Fruit fly (Drosophila melanogaster): ENCODE data around the gene CG2129.

CG2129 gene

dm6 chrX:8135420-8135874, 10.2 kb upstream of the CG2129 start, which contains the start of the genes cyr and CG2120:
Gene cyr, minus strand, starts transcription at chrX:8135713.
Gene CG2120, plus strand, starts transcription at chrX:8135824.
- no peak for TF ChIP-seq CG7101 (tag; optimal IDR thresholded peaks at IDR 0.05)

DNA sequence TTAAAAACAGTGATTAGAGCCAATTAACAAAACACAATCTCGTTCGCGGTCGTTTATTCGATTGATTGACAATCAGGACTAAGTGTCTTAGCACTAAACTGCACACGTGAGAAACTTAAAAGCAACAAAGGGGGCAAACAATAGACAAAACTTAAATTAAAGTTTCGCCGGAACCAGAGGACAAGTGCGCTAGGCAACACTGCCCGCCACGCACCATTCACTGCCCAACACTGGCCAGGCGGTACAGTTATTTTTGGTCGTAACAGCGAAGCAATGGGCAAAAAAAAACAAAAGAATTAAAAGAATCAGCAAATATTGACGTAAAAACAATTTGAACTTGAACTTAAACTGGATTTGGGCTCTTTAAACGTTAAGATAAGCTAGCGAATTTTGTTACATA, 8.4 kb upstream of the CG2129 start:
- no peak for TF ChIP-seq CG11617 (GFP tag; optimal IDR thresholded peaks at IDR 0.05)
- no peak for TF ChIP-seq CG12768 (GFP tag; optimal IDR thresholded peaks at IDR 0.05)
- TF ChIP-seq CG33017 (tag; optimal IDR thresholded peaks at IDR 0.05), result no peak
- no peak for TF ChIP-seq CG5204 (GFP tag; optimal IDR thresholded peaks at IDR 0.05)
- TF ChIP-seq Clk (GFP tag; optimal IDR thresholded peaks at IDR 0.05), result no peak
- no peak for TF ChIP-seq cnc (optimal IDR thresholded peaks at IDR 0.05)

- TF ChIP-seq CG7101 (tag; optimal IDR thresholded peaks at IDR 0.05) (no peak), CG11617 (GFP tag; optimal IDR thresholded peaks at IDR 0.05) (no peak), CG5204 (GFP tag; optimal IDR thresholded peaks at IDR 0.05) (no peak), cnc (optimal IDR thresholded peaks at IDR 0.05) (no peak), Hr96 (GFP tag; optimal IDR thresholded peaks at IDR 0.05) (no peak), Clk (GFP tag; optimal IDR thresholded peaks at IDR 0.05) (no peak), ovo (GFP tag; optimal IDR thresholded peaks at IDR 0.05) (no peak), kay (GFP tag; ENCODE audit: borderline replicate concordance) (no peak), cic (GFP tag; optimal IDR thresholded peaks at IDR 0.05) (no peak), tj (GFP tag; optimal IDR thresholded peaks at IDR 0.05) (no peak), CG7045 (GFP tag; optimal IDR thresholded peaks at IDR 0.05) (no peak), Mnt (GFP tag; optimal IDR thresholded peaks at IDR 0.05) (no peak), Crg-1 (GFP tag; optimal IDR thresholded peaks at IDR 0.05) (no peak), bab1 (GFP tag; optimal IDR thresholded peaks at IDR 0.05) (no peak), CG1620 (GFP tag; optimal IDR thresholded peaks at IDR 0.05) (no peak)
These were observed 4.9 kb upstream of the CG2129 start for dm6 chrX:8140707-8141106.

DNA sequence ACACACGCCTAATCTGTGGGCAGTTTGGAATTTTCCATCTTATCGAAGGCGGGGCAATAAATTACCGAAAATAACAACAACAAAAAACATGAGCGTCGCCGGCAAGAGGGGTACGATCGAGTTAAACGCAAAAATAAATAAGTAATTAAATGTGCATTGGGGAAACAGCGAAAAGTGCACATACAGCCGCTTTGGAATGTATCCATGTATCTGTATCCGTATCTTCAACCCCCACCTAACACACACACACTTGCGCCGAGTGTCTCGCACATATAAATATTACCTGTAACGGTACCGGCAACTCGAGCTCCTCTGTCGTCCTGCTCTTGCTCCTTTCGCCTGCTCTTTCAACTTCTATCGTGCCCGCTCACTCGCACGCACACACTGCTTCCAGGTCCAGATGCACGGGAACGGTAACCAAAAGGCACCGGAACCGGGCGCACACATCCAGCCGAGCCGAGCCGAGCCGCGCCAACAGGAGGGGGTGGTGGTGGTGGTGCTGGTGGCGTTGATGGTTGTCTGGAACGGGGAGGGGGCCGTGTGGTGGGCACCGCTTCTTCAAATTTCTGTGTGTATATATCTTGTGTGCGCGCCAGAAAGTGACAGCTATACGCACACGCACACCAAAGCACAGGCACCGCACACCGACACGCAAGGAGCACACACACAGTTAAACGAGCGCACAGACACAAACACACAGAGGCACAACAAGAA, 4.1 kb upstream of the CG2129 start:
- TF ChIP-seq CG7101 (tag; optimal IDR thresholded peaks at IDR 0.05) (peak; percentile 16), CG7045 (GFP tag; optimal IDR thresholded peaks at IDR 0.05) (no peak), Mnt (GFP tag; optimal IDR thresholded peaks at IDR 0.05) (peak; percentile 44), kay (GFP tag; ENCODE audit: borderline replicate concordance) (no peak), CG12768 (GFP tag; optimal IDR thresholded peaks at IDR 0.05) (peak; percentile 38), CG14711 (tag; optimal IDR thresholded peaks at IDR 0.05) (no peak), Hr96 (GFP tag; optimal IDR thresholded peaks at IDR 0.05) (no peak), CG5204 (GFP tag; optimal IDR thresholded peaks at IDR 0.05) (no peak), bab1 (GFP tag; optimal IDR thresholded peaks at IDR 0.05) (no peak), cic (GFP tag; optimal IDR thresholded peaks at IDR 0.05) (peak; percentile 43), toe (GFP tag; optimal IDR thresholded peaks at IDR 0.05) (no peak), Crg-1 (GFP tag; optimal IDR thresholded peaks at IDR 0.05) (peak; percentile 8), CG11617 (GFP tag; optimal IDR thresholded peaks at IDR 0.05) (peak; percentile 57), Clk (GFP tag; optimal IDR thresholded peaks at IDR 0.05) (no peak), ovo (GFP tag; optimal IDR thresholded peaks at IDR 0.05) (peak; percentile 97), CG33017 (tag; optimal IDR thresholded peaks at IDR 0.05) (no peak), CG1620 (GFP tag; optimal IDR thresholded peaks at IDR 0.05) (no peak), pad (GFP tag; optimal IDR thresholded peaks at IDR 0.05) (peak; percentile 98), cnc (optimal IDR thresholded peaks at IDR 0.05) (no peak), tj (GFP tag; optimal IDR thresholded peaks at IDR 0.05) (peak; percentile 84)

DNA sequence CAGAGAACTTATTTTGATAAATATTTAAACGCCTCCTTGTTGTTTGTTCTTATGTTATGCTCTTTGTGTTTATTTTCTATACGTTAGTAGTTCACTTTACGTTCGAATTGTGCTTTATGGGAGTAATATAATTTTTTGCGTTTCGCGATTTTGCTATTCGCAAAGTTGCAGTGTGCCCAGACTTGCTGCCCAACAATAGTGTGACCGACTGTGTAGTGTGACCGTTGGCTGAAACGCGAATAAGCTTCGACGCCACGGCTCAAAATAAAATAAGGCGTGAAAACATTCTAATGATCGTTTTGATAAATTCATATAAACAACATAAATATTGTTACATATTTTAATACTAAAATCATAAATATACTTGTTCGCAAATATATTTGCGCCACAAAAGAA, 3.6 kb upstream of the CG2129 start, which contains the start of gene Smox:
Smox (minus strand) TSS at position 213 of the 396 bp plus-strand sequence.
- no peak for TF ChIP-seq CG1620 (GFP tag; optimal IDR thresholded peaks at IDR 0.05)
- peak; percentile 22 for TF ChIP-seq CG14711 (tag; optimal IDR thresholded peaks at IDR 0.05)
- TF ChIP-seq CG33017 (tag; optimal IDR thresholded peaks at IDR 0.05), result peak; percentile 18

DNA sequence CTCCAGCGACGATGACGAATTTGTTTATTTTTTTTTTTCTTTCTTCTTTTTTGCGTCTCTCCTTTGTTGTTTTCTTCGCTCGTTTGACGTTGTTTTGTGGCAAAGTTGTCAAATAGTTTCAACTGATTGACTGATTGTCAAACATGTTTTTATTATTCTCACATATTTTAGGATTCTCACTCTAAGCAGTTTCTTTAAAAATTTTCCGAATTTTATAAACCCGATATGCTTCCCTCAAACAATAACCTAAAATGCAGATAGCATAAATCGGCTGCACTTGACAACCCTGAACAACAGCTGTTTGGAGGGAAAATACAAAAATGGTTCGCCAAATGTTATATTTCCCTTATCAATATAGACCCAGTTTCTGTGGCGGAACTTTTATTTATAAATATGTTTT, 2.1 kb upstream of the CG2129 start, which contains the start of gene CG17982:
CG17982 (minus strand) TSS at position 299 of the 400 bp plus-strand sequence.
- TF ChIP-seq ovo (GFP tag; optimal IDR thresholded peaks at IDR 0.05) (peak; percentile 67), CG7101 (tag; optimal IDR thresholded peaks at IDR 0.05) (peak; percentile 95), CG5204 (GFP tag; optimal IDR thresholded peaks at IDR 0.05) (peak; percentile 82), CG1620 (GFP tag; optimal IDR thresholded peaks at IDR 0.05) (peak; percentile 93), cic (GFP tag; optimal IDR thresholded peaks at IDR 0.05) (peak; percentile 42), Crg-1 (GFP tag; optimal IDR thresholded peaks at IDR 0.05) (peak; percentile 85), CG7045 (GFP tag; optimal IDR thresholded peaks at IDR 0.05) (peak; percentile 78), Hr96 (GFP tag; optimal IDR thresholded peaks at IDR 0.05) (no peak), bab1 (GFP tag; optimal IDR thresholded peaks at IDR 0.05) (peak; percentile 99), toe (GFP tag; optimal IDR thresholded peaks at IDR 0.05) (peak; percentile 87), Mnt (GFP tag; optimal IDR thresholded peaks at IDR 0.05) (peak; percentile 90), CG14711 (tag; optimal IDR thresholded peaks at IDR 0.05) (peak; percentile 100), CG12768 (GFP tag; optimal IDR thresholded peaks at IDR 0.05) (peak; percentile 83), pad (GFP tag; optimal IDR thresholded peaks at IDR 0.05) (peak; percentile 80), CG33017 (tag; optimal IDR thresholded peaks at IDR 0.05) (peak; percentile 83), cnc (optimal IDR thresholded peaks at IDR 0.05) (no peak), kay (GFP tag; ENCODE audit: borderline replicate concordance) (no peak), Clk (GFP tag; optimal IDR thresholded peaks at IDR 0.05) (peak; percentile 30), CG11617 (GFP tag; optimal IDR thresholded peaks at IDR 0.05) (peak; percentile 94), tj (GFP tag; optimal IDR thresholded peaks at IDR 0.05) (peak; percentile 81)
